Fruit fly (Drosophila melanogaster) whole organism, embryonic: ENCODE measurements around the gene CG44000.

Experiments used
- Aef1 ChIP-seq: fragments of 200-800 bp; sonication (Bioruptor generic); IDR thresholded peaks from 3 replicates; pipeline ENCODE4 v1.3.6; 2022; ENCODE audit warnings: missing biosample characterization, missing genetic modification characterization
- Antp ChIP-seq: fragments of 200-800 bp; sonication (Bioruptor generic); optimal IDR thresholded peaks from 3 replicates; lab custom pipeline; 2016; ENCODE audit warnings: missing biosample characterization, missing genetic modification characterization
- Atf6 ChIP-seq: fragments of 200-800 bp; sonication (Bioruptor generic); IDR thresholded peaks from 2 replicates; pipeline ENCODE4 v1.3.6; 2022; ENCODE audit warnings: missing biosample characterization, missing genetic modification characterization
- Awh ChIP-seq: fragments of 200-800 bp; sonication (Bioruptor generic); IDR thresholded peaks from 2 replicates; pipeline ENCODE4, ENCODE4 v1.3.6; 2022; ENCODE audit warnings: missing biosample characterization, missing genetic modification characterization
- Bgb ChIP-seq: fragments of 200-800 bp; sonication (Bioruptor generic); IDR thresholded peaks from 2 replicates; pipeline ENCODE4 v1.3.6; 2022; ENCODE audit warnings: missing biosample characterization, missing genetic modification characterization; ENCODE audit not compliant: partially characterized antibody
- Bteb2 ChIP-seq: fragments of 200-800 bp; sonication (Bioruptor generic); optimal IDR thresholded peaks from 2 replicates; lab custom pipeline; 2016; ENCODE audit warnings: missing biosample characterization, missing genetic modification characterization
- CG1024 ChIP-seq: fragments of 200-800 bp; sonication (Bioruptor generic); IDR thresholded peaks from 2 replicates; pipeline ENCODE4 v1.3.6; 2022; ENCODE audit warnings: missing biosample characterization, missing genetic modification characterization
- CG10543 ChIP-seq: fragments of 200-800 bp; sonication (Bioruptor generic); optimal IDR thresholded peaks from 3 replicates; lab custom pipeline; 2017; ENCODE audit warnings: missing biosample characterization, mild to moderate bottlenecking, missing genetic modification characterization, moderate library complexity
- CG11398 ChIP-seq: fragments of 200-800 bp; sonication (Bioruptor generic); optimal IDR thresholded peaks from 2 replicates; lab custom pipeline; 2016; ENCODE audit warnings: missing biosample characterization, missing genetic modification characterization
- CG11695 ChIP-seq: fragments of 200-800 bp; sonication (Bioruptor generic); IDR thresholded peaks from 3 replicates; pipeline ENCODE4 v1.3.6; 2022; ENCODE audit warnings: missing biosample characterization, missing genetic modification characterization
- CG1529 ChIP-seq: fragments of 200-800 bp; sonication (Bioruptor generic); optimal IDR thresholded peaks from 3 replicates; lab custom pipeline; 2018; ENCODE audit warnings: missing biosample characterization, missing genetic modification characterization
- CG15514 ChIP-seq: fragments of 200-800 bp; sonication (Bioruptor generic); optimal IDR thresholded peaks from 3 replicates; lab custom pipeline; 2017; ENCODE audit warnings: missing biosample characterization, missing genetic modification characterization, mild to moderate bottlenecking, moderate library complexity, missing genetic modification reagents
- CG15601 ChIP-seq: fragments of 200-800 bp; sonication (Bioruptor generic); optimal IDR thresholded peaks from 3 replicates; lab custom pipeline; 2019; ENCODE audit warnings: missing biosample characterization, mild to moderate bottlenecking, missing genetic modification characterization, moderate library complexity
- CG16815 ChIP-seq: fragments of 200-800 bp; sonication (Bioruptor generic); optimal IDR thresholded peaks from 3 replicates; lab custom pipeline; 2017; ENCODE audit warnings: missing biosample characterization, mild to moderate bottlenecking, missing genetic modification characterization
- CG1832 ChIP-seq: fragments of 200-800 bp; sonication (Bioruptor generic); optimal IDR thresholded peaks from 2 replicates; lab custom pipeline; 2017; ENCODE audit warnings: missing biosample characterization, mild to moderate bottlenecking, missing genetic modification characterization, inconsistent platforms
- CG30431 ChIP-seq: fragments of 200-800 bp; sonication (Bioruptor generic); optimal IDR thresholded peaks from 2 replicates; lab custom pipeline; 2017; ENCODE audit warnings: missing biosample characterization, missing genetic modification characterization
- CG32772 ChIP-seq: fragments of 200-800 bp; sonication (Bioruptor generic); IDR thresholded peaks from 2 replicates; pipeline ENCODE4 v1.3.6; 2022; ENCODE audit warnings: missing biosample characterization, missing genetic modification characterization
- CG3281 ChIP-seq: fragments of 200-800 bp; sonication (Bioruptor generic); optimal IDR thresholded peaks from 3 replicates; lab custom pipeline; 2017; ENCODE audit warnings: missing biosample characterization, mild to moderate bottlenecking, missing genetic modification characterization
- CG6689 ChIP-seq: fragments of 200-800 bp; sonication (Bioruptor generic); IDR thresholded peaks from 2 replicates; pipeline ENCODE4 v1.3.6; 2022; ENCODE audit warnings: missing biosample characterization, missing genetic modification characterization
- CG9727 ChIP-seq: fragments of 200-800 bp; sonication (Bioruptor generic); optimal IDR thresholded peaks from 3 replicates; lab custom pipeline; 2017; ENCODE audit warnings: missing biosample characterization, mild to moderate bottlenecking, missing genetic modification characterization
- CG9932 ChIP-seq: fragments of 200-800 bp; sonication (Bioruptor generic); IDR thresholded peaks from 2 replicates; pipeline ENCODE4 v1.3.6; 2022; ENCODE audit warnings: missing biosample characterization, missing genetic modification characterization
- Deaf1 ChIP-seq: fragments of 200-800 bp; optimal IDR thresholded peaks from 3 replicates; lab custom pipeline; 2019; ENCODE audit warnings: missing biosample characterization, mild to moderate bottlenecking, missing genetic modification characterization, moderate library complexity
- Dfd ChIP-seq, 2 experiments: fragments of >200 bp; optimal IDR thresholded peaks; 2 replicates each; lab custom pipeline; 2017; ENCODE audit warnings: missing biosample characterization in 2 of 2, missing genetic modification characterization in 2 of 2
- E2f1 ChIP-seq: fragments of 200-800 bp; sonication (Bioruptor generic); IDR thresholded peaks from 2 replicates; pipeline ENCODE4 v1.3.6; 2022; ENCODE audit warnings: missing biosample characterization, missing genetic modification characterization
- Ets97D ChIP-seq: fragments of 200-800 bp; sonication (Bioruptor generic); optimal IDR thresholded peaks from 3 replicates; lab custom pipeline; 2016; ENCODE audit warnings: missing biosample characterization, missing genetic modification characterization
- H15 ChIP-seq: fragments of 200-800 bp; sonication (Bioruptor generic); IDR thresholded peaks from 3 replicates; pipeline ENCODE4 v1.3.6; 2022; ENCODE audit warnings: missing biosample characterization, missing genetic modification characterization
- Hmr ChIP-seq: fragments of 200-800 bp; sonication (Bioruptor generic); optimal IDR thresholded peaks from 3 replicates; lab custom pipeline; 2017; ENCODE audit warnings: mild to moderate bottlenecking, missing biosample characterization, missing genetic modification reagents, missing genetic modification characterization
- Hr78 ChIP-seq, 2 experiments: fragments of 200-800 bp in 1 of 2; fragments of >200 bp in 1 of 2; sonication (Bioruptor generic) in 1 of 2; optimal IDR thresholded peaks; 2 replicates each; lab custom pipeline; 2017 to 2019; ENCODE audit warnings: missing biosample characterization in 2 of 2, missing genetic modification characterization in 2 of 2, mild to moderate bottlenecking in 1 of 2, moderate library complexity in 1 of 2
- Med ChIP-seq: fragments of 200-800 bp; sonication (Bioruptor generic); peaks from one replicate; lab custom pipeline; 2016; ENCODE audit warnings: missing biosample characterization, missing genetic modification characterization, mild to moderate bottlenecking, inconsistent platforms, moderate library complexity
- Mes4 ChIP-seq: fragments of 200-800 bp; sonication (Bioruptor generic); optimal IDR thresholded peaks from 2 replicates; lab custom pipeline; 2016; ENCODE audit warnings: missing biosample characterization, missing genetic modification characterization
- Optix ChIP-seq: fragments of 200-800 bp; sonication (Bioruptor generic); IDR thresholded peaks from 3 replicates; pipeline ENCODE4 v1.3.6; 2022; ENCODE audit warnings: missing biosample characterization, missing genetic modification characterization
- Scr ChIP-seq: fragments of 200-800 bp; sonication (Bioruptor generic); IDR thresholded peaks from 2 replicates; pipeline ENCODE4 v1.3.6; 2022; ENCODE audit warnings: missing biosample characterization, missing genetic modification characterization; ENCODE audit not compliant: partially characterized antibody
- Xbp1 ChIP-seq: fragments of 200-800 bp; sonication (Bioruptor generic); optimal IDR thresholded peaks from 3 replicates; lab custom pipeline; 2016; ENCODE audit warnings: missing biosample characterization, mild to moderate bottlenecking, missing genetic modification characterization
- bbx ChIP-seq: fragments of 200-800 bp; sonication (Bioruptor generic); IDR thresholded peaks from 2 replicates; pipeline ENCODE4 v1.3.6; 2022; ENCODE audit warnings: missing biosample characterization, missing genetic modification characterization; ENCODE audit not compliant: partially characterized antibody
- cato ChIP-seq: fragments of 200-800 bp; sonication (Bioruptor generic); optimal IDR thresholded peaks from 2 replicates; lab custom pipeline; 2016; ENCODE audit warnings: missing biosample characterization, missing genetic modification characterization, borderline replicate concordance
- cg ChIP-seq: fragments of 200-800 bp; sonication (Bioruptor generic); optimal IDR thresholded peaks from 3 replicates; lab custom pipeline; 2019; ENCODE audit warnings: missing biosample characterization, mild to moderate bottlenecking, missing genetic modification characterization, moderate library complexity
- ci ChIP-seq: fragments of 200-800 bp; sonication (Bioruptor generic); IDR thresholded peaks from 3 replicates; pipeline ENCODE4 v1.3.6; 2022; ENCODE audit warnings: missing biosample characterization, missing genetic modification characterization
- crc ChIP-seq: fragments of 200-800 bp; sonication (Bioruptor generic); optimal IDR thresholded peaks from 2 replicates; lab custom pipeline; 2016; ENCODE audit warnings: missing biosample characterization, missing genetic modification characterization
- dati ChIP-seq: fragments of 200-800 bp; sonication (Bioruptor generic); IDR thresholded peaks from 2 replicates; pipeline ENCODE4 v1.3.6; 2022; ENCODE audit warnings: missing biosample characterization, missing genetic modification characterization
- ewg ChIP-seq: fragments of 200-800 bp; sonication (Bioruptor generic); optimal IDR thresholded peaks from 3 replicates; lab custom pipeline; 2017; ENCODE audit warnings: mild to moderate bottlenecking, missing biosample characterization, missing genetic modification reagents, missing genetic modification characterization
- hb ChIP-seq: fragments of 200-800 bp; sonication (Bioruptor generic); IDR thresholded peaks from 3 replicates; pipeline ENCODE4 v1.3.6; 2022; ENCODE audit warnings: missing biosample characterization, missing genetic modification characterization; ENCODE audit not compliant: partially characterized antibody
- lab ChIP-seq: fragments of 200-800 bp; sonication (Bioruptor generic); optimal IDR thresholded peaks from 3 replicates; lab custom pipeline; 2017; ENCODE audit warnings: missing biosample characterization, missing genetic modification characterization, mild to moderate bottlenecking, moderate library complexity, missing genetic modification reagents
- onecut ChIP-seq: fragments of 200-800 bp; sonication (Bioruptor generic); IDR thresholded peaks from 2 replicates; pipeline ENCODE4 v1.3.6; 2022; ENCODE audit warnings: missing biosample characterization, missing genetic modification characterization
- prd ChIP-seq, 3 experiments: fragments of >200 bp in 2 of 3; fragments of 200-800 bp in 1 of 3; sonication (Bioruptor generic) in 1 of 3; optimal IDR thresholded peaks in 2 of 3; IDR thresholded peaks in 1 of 3; 2 replicates in 2 of 3; 3 replicates in 1 of 3; pipeline versions ENCODE4 v1.3.6 to Lab custom; 2017 to 2022; ENCODE audit warnings: missing biosample characterization in 1 of 3, missing genetic modification characterization in 1 of 3
- so ChIP-seq: fragments of 200-800 bp; sonication (Bioruptor generic); IDR thresholded peaks from 3 replicates; pipeline ENCODE4 v1.3.6; 2022; ENCODE audit warnings: missing biosample characterization, missing genetic modification characterization
- tap ChIP-seq: fragments of 200-800 bp; optimal IDR thresholded peaks from 3 replicates; lab custom pipeline; 2019; ENCODE audit warnings: missing biosample characterization, mild to moderate bottlenecking, missing genetic modification characterization, moderate library complexity

The CG44000 gene

dm6 chr2L:5060952-5061478 is 17.9 kb downstream of the CG44000 start (continued):
- TF ChIP-seq Bteb2 (GFP tag; lab: Kevin White, UChicago) (peak; percentile 42), Awh (GFP tag; lab: Robert Waterston, UW) (peak; percentile 73), CG1529 (GFP tag; lab: Kevin White, UChicago) (peak; percentile 4)

DNA sequence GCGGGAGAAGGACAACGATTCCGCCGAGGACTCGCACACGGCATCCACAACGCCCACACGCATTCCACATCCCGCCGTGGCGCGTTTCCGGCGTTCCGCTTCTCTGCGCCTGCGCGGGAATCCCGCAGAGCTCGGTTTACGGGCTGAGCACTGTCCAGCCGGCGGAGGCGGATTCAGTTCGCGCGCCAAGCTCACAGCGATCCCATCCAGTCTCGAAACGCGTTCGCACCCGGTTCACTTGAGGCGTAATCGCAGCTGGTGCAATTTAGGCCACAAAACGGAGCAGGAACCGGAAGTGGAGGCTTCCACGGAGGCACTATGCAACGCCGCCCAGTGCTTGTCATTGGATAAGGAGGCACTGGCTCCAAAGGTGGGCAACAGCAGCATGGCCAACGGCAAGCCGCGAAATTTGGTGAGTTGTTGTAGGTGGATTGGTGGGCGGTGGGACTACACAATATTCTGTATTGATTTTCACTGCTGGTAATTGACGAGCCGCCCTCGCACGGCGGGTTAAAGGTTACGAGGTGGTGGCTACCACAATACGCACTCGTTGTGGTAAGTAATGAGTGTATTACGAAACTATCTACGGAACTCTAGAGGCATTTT is 19.8 kb downstream of the CG44000 start:
- TF ChIP-seq Hmr (GFP tag; lab: Kevin White, UChicago) (peak; percentile 20), crc (GFP tag; lab: Kevin White, UChicago) (no peak), Scr (no peak), CG30431 (GFP tag; lab: Kevin White, UChicago) (no peak), dati (GFP tag; lab: Robert Waterston, UW) (no peak), Deaf1 (tag; lab: Kevin White, UChicago) (peak; percentile 41), prd (optimal IDR thresholded peaks at IDR 0.05; lab: Kevin White, UChicago) (no peak), prd (GFP tag; IDR thresholded peaks at IDR 0.05; lab: Robert Waterston, UW) (0 out of 3 replicates have a peak, but pooled peaks have one; percentile 36), CG1832 (GFP tag; lab: Kevin White, UChicago) (peak; percentile 7), Bgb (GFP tag; lab: Robert Waterston, UW) (peak; percentile 7; the same call in 1 of the 2 replicates), bbx (peak; percentile 32; the same call in 1 of the 2 replicates), Aef1 (no peak), cato (GFP tag; lab: Kevin White, UChicago) (no peak), CG11695 (GFP tag; lab: Robert Waterston, UW) (no peak), cg (GFP tag; lab: Kevin White, UChicago) (no peak), CG9932 (GFP tag; lab: Robert Waterston, UW) (peak; percentile 23; the same call in 1 of the 2 replicates), ci (GFP tag; lab: Robert Waterston, UW) (0 out of 3 replicates have a peak, but pooled peaks have one; percentile 43), Ets97D (GFP tag; lab: Kevin White, UChicago) (peak; percentile 19), CG9727 (GFP tag; lab: Kevin White, UChicago) (no peak), Mes4 (no peak), so (GFP tag; lab: Robert Waterston, UW) (0 out of 3 replicates have a peak, but pooled peaks have one; percentile 17), H15 (GFP tag; lab: Robert Waterston, UW) (no peak), CG15601 (tag; lab: Kevin White, UChicago) (no peak), CG6689 (GFP tag; lab: Robert Waterston, UW) (0 out of 2 replicates have a peak, but pooled peaks have one; percentile 23), CG16815 (GFP tag; lab: Kevin White, UChicago) (no peak), CG1024 (no peak), onecut (peak; percentile 84), CG15514 (GFP tag; lab: Kevin White, UChicago) (peak; percentile 66), CG32772 (no peak), CG3281 (GFP tag; lab: Kevin White, UChicago) (no peak), CG10543 (peak; percentile 20), lab (GFP tag; lab: Kevin White, UChicago) (peak; percentile 35), hb (GFP tag; lab: Robert Waterston, UW) (peak; percentile 22; the same call in 1 of the 3 replicates), Antp (GFP tag; lab: Kevin White, UChicago) (peak; percentile 15), ewg (GFP tag; lab: Kevin White, UChicago) (peak; percentile 96), Dfd (GFP tag; optimal IDR thresholded peaks at IDR 0.05; lab: Kevin White, UChicago) (no peak), Hr78 (GFP tag; optimal IDR thresholded peaks at IDR 0.05; lab: Kevin White, UChicago) (peak in 1 of 2 experiments; percentile 8), tap (tag; lab: Kevin White, UChicago) (no peak), Med (GFP tag; lab: Kevin White, UChicago) (peak; percentile 64), Xbp1 (GFP tag; lab: Kevin White, UChicago) (no peak), Optix (GFP tag; lab: Robert Waterston, UW) (no peak), Atf6 (GFP tag; lab: Robert Waterston, UW) (no peak), E2f1 (0 out of 2 replicates have a peak, but pooled peaks have one; percentile 21), CG11398 (no peak)
